Worm (Caenorhabditis elegans) whole organism, L4 larva: ENCODE data around the gene F41C3.7.

Source experiments
- F10B5.3 ChIP-seq: sonication (generic microtip); optimal IDR thresholded peaks from 2 replicates; lab custom pipeline; 2016; ENCODE audit warnings: mild to moderate bottlenecking, missing genetic modification characterization, missing compliant biosample characterization
- F44E2.7 ChIP-seq: fragments of 200-800 bp; sonication (Bioruptor generic); IDR thresholded peaks from 2 replicates; pipeline ENCODE4 v2.1.2; 2022; ENCODE audit warnings: missing genetic modification characterization, missing compliant biosample characterization
- F49E8.2 ChIP-seq: sonication (generic microtip); optimal IDR thresholded peaks from 2 replicates; lab custom pipeline; 2016; ENCODE audit warnings: missing compliant biosample characterization, mild to moderate bottlenecking, missing genetic modification characterization, borderline replicate concordance
- R02D3.7 ChIP-seq: fragments of 150-350 bp; sonication (generic microtip); optimal IDR thresholded peaks from 3 replicates; lab custom pipeline; 2014; ENCODE audit warnings: missing biosample characterization, missing genetic modification characterization
- T20F7.1 ChIP-seq: fragments of 200-800 bp; sonication (Bioruptor generic); optimal IDR thresholded peaks from 2 replicates; lab custom pipeline; 2018; ENCODE audit warnings: mild to moderate bottlenecking, missing genetic modification characterization, missing compliant biosample characterization
- T26A8.4 ChIP-seq: fragments of 200-800 bp; sonication (Bioruptor generic); IDR thresholded peaks from 2 replicates; pipeline ENCODE4 v1.3.6; 2022; ENCODE audit warnings: missing genetic modification characterization, missing compliant biosample characterization
- Y48G9A.11 ChIP-seq: fragments of 200-800 bp; sonication (Bioruptor generic); IDR thresholded peaks from 2 replicates; pipeline ENCODE4 v1.3.6; 2022; ENCODE audit warnings: missing genetic modification reagents, missing genetic modification characterization, missing compliant biosample characterization
- ZK337.2 ChIP-seq: fragments of 200-800 bp; sonication (Bioruptor generic); IDR thresholded peaks from 2 replicates; pipeline ENCODE4 v1.3.6; 2022; ENCODE audit warnings: missing genetic modification reagents, missing genetic modification characterization, missing compliant biosample characterization
- ZK546.5 ChIP-seq, 2 experiments: sonication (generic microtip); optimal IDR thresholded peaks; 2 replicates each; lab custom pipeline; 2017; ENCODE audit warnings: missing biosample characterization in 2 of 2, missing genetic modification characterization in 2 of 2
- aly-2 ChIP-seq: sonication (generic microtip); optimal IDR thresholded peaks from 2 replicates; lab custom pipeline; 2018; ENCODE audit warnings: missing biosample characterization, missing genetic modification characterization
- ama-1 ChIP-seq: fragments of 150-350 bp; optimal IDR thresholded peaks from 2 replicates; lab custom pipeline; 2014; ENCODE audit warnings: inconsistent platforms, mixed read lengths
- ceh-20 ChIP-seq: fragments of 200-800 bp; sonication (Bioruptor generic); IDR thresholded peaks from 2 replicates; pipeline ENCODE4 v1.3.6; 2022; ENCODE audit warnings: missing genetic modification reagents, missing genetic modification characterization, missing compliant biosample characterization
- ceh-82 ChIP-seq: sonication (generic microtip); optimal IDR thresholded peaks from 2 replicates; lab custom pipeline; 2017; ENCODE audit warnings: missing biosample characterization, missing genetic modification characterization
- daf-12 ChIP-seq: fragments of 150-350 bp; optimal IDR thresholded peaks from 2 replicates; lab custom pipeline; 2014; ENCODE audit warnings: missing biosample characterization, missing genetic modification reagents, missing genetic modification characterization
- daf-16 ChIP-seq, 3 experiments: sonication (generic microtip); optimal IDR thresholded peaks; 2 replicates each; lab custom pipeline; 2016 to 2017; ENCODE audit warnings: missing genetic modification characterization in 3 of 3, missing genetic modification reagents in 3 of 3, mild to moderate bottlenecking in 2 of 3, missing compliant biosample characterization in 2 of 3, missing biosample characterization in 1 of 3, moderate library complexity in 1 of 3
- dmd-6 ChIP-seq: fragments of 200-800 bp; sonication (Bioruptor generic); IDR thresholded peaks from 2 replicates; pipeline ENCODE4 v1.3.6; 2022; ENCODE audit warnings: missing genetic modification reagents, missing genetic modification characterization, missing compliant biosample characterization
- dpl-1 ChIP-seq: fragments of 150-350 bp; optimal IDR thresholded peaks from 2 replicates; lab custom pipeline; 2014; ENCODE audit warnings: missing biosample characterization, missing genetic modification reagents, missing genetic modification characterization
- egl-43 ChIP-seq: fragments of 200-800 bp; sonication (Bioruptor generic); IDR thresholded peaks from 2 replicates; pipeline ENCODE4 v1.3.6; 2022; ENCODE audit warnings: missing genetic modification reagents, missing genetic modification characterization, missing compliant biosample characterization
- fkh-10 ChIP-seq: fragments of 150-350 bp; optimal IDR thresholded peaks from 2 replicates; lab custom pipeline; 2014; ENCODE audit warnings: missing biosample characterization, missing genetic modification reagents, missing genetic modification characterization
- hlh-11 ChIP-seq: fragments of 200-800 bp; sonication (Bioruptor generic); optimal IDR thresholded peaks from 2 replicates; lab custom pipeline; 2018; ENCODE audit warnings: mild to moderate bottlenecking, missing genetic modification characterization, missing compliant biosample characterization
- hlh-30 ChIP-seq: sonication (generic microtip); optimal IDR thresholded peaks from 2 replicates; lab custom pipeline; 2017; ENCODE audit warnings: antibody characterized with exemption, mild to moderate bottlenecking, missing genetic modification characterization, missing compliant biosample characterization; ENCODE audit not compliant: insufficient read depth
- jun-1 ChIP-seq: fragments of 150-350 bp; optimal IDR thresholded peaks from 2 replicates; lab custom pipeline; 2014; ENCODE audit warnings: missing biosample characterization, missing genetic modification reagents, missing genetic modification characterization
- lim-7 ChIP-seq: fragments of 200-800 bp; sonication (Bioruptor generic); IDR thresholded peaks from 2 replicates; pipeline ENCODE4 v1.3.6; 2022; ENCODE audit warnings: missing genetic modification characterization, missing compliant biosample characterization
- lin-13 ChIP-seq: fragments of 150-350 bp; optimal IDR thresholded peaks from 2 replicates; lab custom pipeline; 2014; ENCODE audit warnings: missing biosample characterization, missing genetic modification reagents, missing genetic modification characterization
- lin-29 ChIP-seq: fragments of 200-800 bp; sonication (Bioruptor generic); IDR thresholded peaks from 2 replicates; pipeline ENCODE4 v1.3.6; 2022; ENCODE audit warnings: missing genetic modification reagents, missing genetic modification characterization, missing compliant biosample characterization
- lin-38 ChIP-seq: fragments of 200-800 bp; sonication (Bioruptor generic); IDR thresholded peaks from 2 replicates; pipeline ENCODE4 v1.3.6; 2022; ENCODE audit warnings: missing genetic modification reagents, missing genetic modification characterization, missing compliant biosample characterization
- madf-5 ChIP-seq, 2 experiments: fragments of 200-800 bp; sonication (Bioruptor generic); IDR thresholded peaks; 2 replicates each; pipeline ENCODE4 v1.3.6; 2022; ENCODE audit warnings: missing compliant biosample characterization in 2 of 2, missing genetic modification characterization in 2 of 2
- mdt-29 ChIP-seq: fragments of 200-800 bp; sonication (Bioruptor generic); IDR thresholded peaks from 2 replicates; pipeline ENCODE4 v1.3.6; 2022; ENCODE audit warnings: missing genetic modification reagents, missing genetic modification characterization, missing compliant biosample characterization
- mep-1 ChIP-seq: fragments of 150-350 bp; sonication (generic microtip); optimal IDR thresholded peaks from 3 replicates; lab custom pipeline; 2014; ENCODE audit warnings: missing biosample characterization, missing genetic modification characterization
- mes-2 ChIP-seq: sonication (generic microtip); optimal IDR thresholded peaks from 2 replicates; lab custom pipeline; 2016; ENCODE audit warnings: missing genotype, mild to moderate bottlenecking, missing genetic modification characterization, missing compliant biosample characterization; ENCODE audit not compliant: poor library complexity, severe bottlenecking
- mxl-2 ChIP-seq: fragments of 200-800 bp; sonication (Bioruptor generic); conservative IDR thresholded peaks from 2 replicates; pipeline ENCODE4 v1.3.6; 2022; ENCODE audit warnings: missing genetic modification reagents, missing genetic modification characterization, missing compliant biosample characterization
- mxl-3 ChIP-seq: fragments of 200-800 bp; sonication (Bioruptor generic); optimal IDR thresholded peaks from 2 replicates; lab custom pipeline; 2018; ENCODE audit warnings: mild to moderate bottlenecking, missing genetic modification characterization, missing compliant biosample characterization
- nhr-10 ChIP-seq: fragments of 150-350 bp; optimal IDR thresholded peaks from 2 replicates; lab custom pipeline; 2014; ENCODE audit warnings: missing biosample characterization, missing genetic modification characterization
- nhr-102 ChIP-seq: sonication (generic microtip); optimal IDR thresholded peaks from 2 replicates; lab custom pipeline; 2016; ENCODE audit warnings: mild to moderate bottlenecking, missing genetic modification characterization, moderate library complexity, missing compliant biosample characterization
- nhr-11 ChIP-seq: fragments of 150-350 bp; optimal IDR thresholded peaks from 2 replicates; lab custom pipeline; 2014; ENCODE audit warnings: missing biosample characterization, missing genetic modification characterization
- nhr-111 ChIP-seq: fragments of 200-800 bp; sonication (Bioruptor generic); optimal IDR thresholded peaks from 2 replicates; lab custom pipeline; 2018; ENCODE audit warnings: mild to moderate bottlenecking, missing genetic modification characterization, missing compliant biosample characterization
- nhr-25 ChIP-seq: sonication (generic microtip); optimal IDR thresholded peaks from 2 replicates; lab custom pipeline; 2017; ENCODE audit warnings: missing genetic modification characterization, mild to moderate bottlenecking, missing compliant biosample characterization, antibody characterized with exemption, moderate library complexity, borderline replicate concordance; ENCODE audit not compliant: insufficient read depth
- nhr-28 ChIP-seq: fragments of 150-350 bp; optimal IDR thresholded peaks from 2 replicates; lab custom pipeline; 2014; ENCODE audit warnings: missing biosample characterization, missing genetic modification characterization
- nhr-77 ChIP-seq: fragments of 150-350 bp; optimal IDR thresholded peaks from 2 replicates; lab custom pipeline; 2014; ENCODE audit warnings: missing biosample characterization, missing genetic modification characterization
- php-3 ChIP-seq: fragments of 200-800 bp; sonication (Bioruptor generic); IDR thresholded peaks from 2 replicates; pipeline ENCODE4 v1.3.6; 2022; ENCODE audit warnings: missing genetic modification reagents, missing genetic modification characterization, missing compliant biosample characterization
- saeg-2 ChIP-seq: fragments of 200-800 bp; sonication (Bioruptor generic); IDR thresholded peaks from 2 replicates; pipeline ENCODE4 v1.3.6; 2022; ENCODE audit warnings: missing genetic modification reagents, missing genetic modification characterization, missing compliant biosample characterization
- snpc-1.2 ChIP-seq: fragments of 200-800 bp; sonication (Bioruptor generic); IDR thresholded peaks from 2 replicates; pipeline ENCODE4 v1.3.6; 2022; ENCODE audit warnings: missing genetic modification reagents, missing genetic modification characterization, missing compliant biosample characterization
- snpc-4 ChIP-seq: fragments of 150-350 bp; optimal IDR thresholded peaks from 2 replicates; lab custom pipeline; 2014; ENCODE audit warnings: missing biosample characterization, missing genetic modification characterization
- spr-1 ChIP-seq: sonication (generic microtip); optimal IDR thresholded peaks from 2 replicates; lab custom pipeline; 2016; ENCODE audit warnings: mild to moderate bottlenecking, missing genetic modification characterization, missing compliant biosample characterization
- spr-3 ChIP-seq: fragments of 200-800 bp; sonication (Bioruptor generic); optimal IDR thresholded peaks from 2 replicates; lab custom pipeline; 2018; ENCODE audit warnings: mild to moderate bottlenecking, missing genetic modification characterization, missing compliant biosample characterization
- tra-1 ChIP-seq: fragments of 200-800 bp; sonication (Bioruptor generic); IDR thresholded peaks from 2 replicates; pipeline ENCODE4 v1.3.6; 2022; ENCODE audit warnings: missing genetic modification reagents, missing genetic modification characterization, missing compliant biosample characterization
- unc-130 ChIP-seq: sonication (generic microtip); optimal IDR thresholded peaks from 2 replicates; lab custom pipeline; 2016; ENCODE audit warnings: missing genetic modification reagents, missing genetic modification characterization, missing compliant biosample characterization
- vab-7 ChIP-seq: fragments of 200-800 bp; sonication (Bioruptor generic); IDR thresholded peaks from 2 replicates; pipeline ENCODE4 v1.3.6; 2022; ENCODE audit warnings: missing genetic modification reagents, missing genetic modification characterization, missing compliant biosample characterization
- zag-1 ChIP-seq: fragments of 150-350 bp; optimal IDR thresholded peaks from 2 replicates; lab custom pipeline; 2014; ENCODE audit warnings: missing biosample characterization, missing genetic modification characterization
- ztf-11 ChIP-seq: fragments of 150-350 bp; optimal IDR thresholded peaks from 2 replicates; lab custom pipeline; 2014; ENCODE audit warnings: missing biosample characterization, missing genetic modification characterization
- ztf-7 ChIP-seq: fragments of 150-350 bp; optimal IDR thresholded peaks from 2 replicates; lab custom pipeline; 2014; ENCODE audit warnings: missing biosample characterization, missing genetic modification characterization

The F41C3.7 gene

ce11 chrII:4706359-4706871, 23.4 kb upstream of the F41C3.7 start, which contains the start of the genes F10G7.9 and tsn-1 (continued):
- TF ChIP-seq hlh-11 (tag; lab: Kevin White, UChicago) (peak; percentile 64), jun-1 (tag; lab: Kevin White, UChicago) (no peak), F44E2.7 (no peak), saeg-2 (GFP tag; lab: Robert Waterston, UW) (no peak), snpc-4 (no peak), unc-130 (GFP tag; lab: Kevin White, UChicago) (peak; percentile 11), ZK337.2 (no peak), zag-1 (no peak), T26A8.4 (GFP tag; lab: Robert Waterston, UW) (peak; percentile 58; the same call in 1 of the 2 replicates), vab-7 (GFP tag; lab: Robert Waterston, UW) (no peak), mdt-29 (GFP tag; lab: Robert Waterston, UW) (no peak), lin-13 (GFP tag; lab: Kevin White, UChicago) (peak; percentile 75), dpl-1 (GFP tag; lab: Kevin White, UChicago) (peak; percentile 70), egl-43 (GFP tag; lab: Robert Waterston, UW) (no peak), nhr-102 (no peak), mxl-2 (no peak), spr-1 (tag; lab: Kevin White, UChicago) (no peak), F49E8.2 (peak; percentile 21), nhr-77 (tag; lab: Kevin White, UChicago) (no peak), nhr-111 (GFP tag; lab: Kevin White, UChicago) (no peak), ztf-11 (tag; lab: Kevin White, UChicago) (no peak), lin-29 (GFP tag; lab: Robert Waterston, UW) (no peak), lim-7 (GFP tag; lab: Robert Waterston, UW) (no peak), hlh-30 (tag; lab: Kevin White, UChicago) (peak; percentile 73), mxl-3 (GFP tag; lab: Kevin White, UChicago) (peak; percentile 36), nhr-28 (tag; lab: Kevin White, UChicago) (peak; percentile 47), ceh-20 (no peak), aly-2 (tag; lab: Kevin White, UChicago) (no peak), snpc-1.2 (GFP tag; lab: Robert Waterston, UW) (no peak), dmd-6 (GFP tag; lab: Robert Waterston, UW) (peak; percentile 57), ZK546.5 (tag; optimal IDR thresholded peaks at IDR 0.05; lab: Kevin White, UChicago) (no peak), madf-5 (GFP tag; IDR thresholded peaks at IDR 0.05; lab: Robert Waterston, UW) (no peak), nhr-11 (tag; lab: Kevin White, UChicago) (peak; percentile 5), mes-2 (tag; lab: Kevin White, UChicago) (peak; percentile 83), mep-1 (peak; percentile 63), ceh-82 (tag; lab: Kevin White, UChicago) (no peak), fkh-10 (GFP tag; lab: Kevin White, UChicago) (peak; percentile 5), nhr-25 (tag; lab: Kevin White, UChicago) (peak; percentile 46), R02D3.7 (tag; lab: Kevin White, UChicago) (no peak), tra-1 (GFP tag; lab: Robert Waterston, UW) (no peak)
- TF ChIP-seq, all 104 proteins: peak for 29

- no peak for TF ChIP-seq ztf-7 (tag; lab: Kevin White, UChicago)
- no peak for TF ChIP-seq T20F7.1 (GFP tag; lab: Kevin White, UChicago)
- TF ChIP-seq php-3 (GFP tag; lab: Robert Waterston, UW): no peak
- TF ChIP-seq daf-12 (tag; lab: Kevin White, UChicago): no peak
- TF ChIP-seq nhr-102: peak; percentile 77
- peak; percentile 65 for TF ChIP-seq lin-38
- peak; percentile 24; the same call in 1 of the 2 replicates for TF ChIP-seq Y48G9A.11 (GFP tag; lab: Robert Waterston, UW)
- peak in 1 of 2 experiments; percentile 54 for TF ChIP-seq daf-16 (GFP tag; optimal IDR thresholded peaks at IDR 0.05; lab: Kevin White, UChicago)
- TF ChIP-seq daf-16 (tag; optimal IDR thresholded peaks at IDR 0.05; lab: Kevin White, UChicago): no peak
- 0 out of 2 replicates have a peak, but pooled peaks have one; percentile 25 for TF ChIP-seq saeg-2 (GFP tag; lab: Robert Waterston, UW)
- TF ChIP-seq spr-1 (tag; lab: Kevin White, UChicago): peak; percentile 36
- TF ChIP-seq nhr-10 (tag; lab: Kevin White, UChicago): no peak
- TF ChIP-seq spr-3: peak; percentile 58
- TF ChIP-seq F10B5.3 (tag; lab: Kevin White, UChicago): peak; percentile 54
- TF ChIP-seq ama-1 (lab: Kevin White, UChicago): no peak
- 0 out of 2 replicates have a peak, but pooled peaks have one; percentile 22 for TF ChIP-seq lim-7 (GFP tag; lab: Robert Waterston, UW)
Measured at ce11 chrII:4710120-4710519, 19.7 kb upstream of the F41C3.7 start, which contains the start of gene tag-151. tag-151 (plus strand) TSS chrII:4710277.
